Worm (Caenorhabditis elegans) whole organism, late embryonic: ENCODE data around the gene nhr-63.

Source experiments
- K09A11.1 ChIP-seq: sonication (generic microtip); optimal IDR thresholded peaks from 2 replicates; lab custom pipeline; 2017; ENCODE audit warnings: antibody characterized with exemption, mild to moderate bottlenecking, missing genetic modification characterization, missing compliant biosample characterization; ENCODE audit not compliant: insufficient read depth
- ama-1 ChIP-seq: fragments of 150-350 bp; optimal IDR thresholded peaks from 2 replicates; lab custom pipeline; 2014
- ceh-30 ChIP-seq: fragments of 150-350 bp; optimal IDR thresholded peaks from 2 replicates; lab custom pipeline; 2014; ENCODE audit warnings: missing biosample characterization, missing genetic modification characterization
- ceh-9 ChIP-seq: sonication (generic microtip); optimal IDR thresholded peaks from 2 replicates; lab custom pipeline; 2016; ENCODE audit warnings: mild to moderate bottlenecking, missing genetic modification characterization, inconsistent platforms, missing compliant biosample characterization
- madf-2 ChIP-seq: sonication (generic microtip); optimal IDR thresholded peaks from 2 replicates; lab custom pipeline; 2017; ENCODE audit warnings: missing genetic modification characterization, missing compliant biosample characterization
- nfya-1 ChIP-seq: sonication (generic microtip); optimal IDR thresholded peaks from 2 replicates; lab custom pipeline; 2017; ENCODE audit warnings: missing genetic modification characterization, mild to moderate bottlenecking, missing compliant biosample characterization, antibody characterized with exemption, moderate library complexity
- pqm-1 ChIP-seq: sonication (generic microtip); optimal IDR thresholded peaks from 2 replicates; lab custom pipeline; 2016; ENCODE audit warnings: missing genetic modification characterization, missing compliant biosample characterization
- sox-2 ChIP-seq: fragments of 200-800 bp; sonication (Bioruptor generic); IDR thresholded peaks from 2 replicates; pipeline ENCODE4 v1.3.6; 2022; ENCODE audit warnings: missing genetic modification reagents, missing genetic modification characterization, missing compliant biosample characterization

ce11 chrV:15952762-15953161 is 49.6 kb upstream of the nhr-63 start, which contains the start of gene srw-56:
- TF ChIP-seq ama-1 (lab: Kevin White, UChicago) = no peak
- no peak for TF ChIP-seq nfya-1 (tag; lab: Kevin White, UChicago)
- TF ChIP-seq pqm-1 (tag; lab: Kevin White, UChicago) = no peak
- TF ChIP-seq madf-2 = no peak
- TF ChIP-seq ceh-9 (tag; lab: Kevin White, UChicago) = no peak
- no peak for TF ChIP-seq K09A11.1 (tag; lab: Kevin White, UChicago)
- TF ChIP-seq ceh-30 = no peak
- no peak for TF ChIP-seq sox-2 (GFP tag; lab: Robert Waterston, UW)
